Fruit fly (Drosophila melanogaster) S2 (cell line): ENCODE results near the gene Alg10.

Experiments
- CG8478 ChIP-seq: fragments of >200 bp; optimal IDR thresholded peaks from 2 replicates; lab custom pipeline; 2018
- CTCF ChIP-seq, 2 experiments: fragments of >200 bp; optimal IDR thresholded peaks; 2 replicates each; lab custom pipeline; 2018

Alg10 gene

dm6 chr3L:11190022-11190421 lies 25.3 kb downstream of the Alg10 start:
- no peak for TF ChIP-seq CG8478 (lab: Kevin White, UChicago)
- no peak for TF ChIP-seq CTCF (optimal IDR thresholded peaks at IDR 0.05; lab: Kevin White, UChicago)

dm6 chr3L:11195275-11195674 lies 30.5 kb downstream of the Alg10 start:
- no peak for TF ChIP-seq CG8478 (lab: Kevin White, UChicago)
- no peak for TF ChIP-seq CTCF (optimal IDR thresholded peaks at IDR 0.05; lab: Kevin White, UChicago)

- no peak for TF ChIP-seq CG8478 (lab: Kevin White, UChicago)
- no peak for TF ChIP-seq CTCF (optimal IDR thresholded peaks at IDR 0.05; lab: Kevin White, UChicago)
Observed at dm6 chr3L:11196860-11197259, 32.1 kb downstream of the Alg10 start.

- no peak for TF ChIP-seq CG8478 (lab: Kevin White, UChicago)
- TF ChIP-seq CTCF (optimal IDR thresholded peaks at IDR 0.05; lab: Kevin White, UChicago), result no peak
Observed at dm6 chr3L:11197291-11198021, 32.7 kb downstream of the Alg10 start, which contains the start of gene GlcAT-P. TSS of gene GlcAT-P (minus strand) at chr3L:11197536.

DNA sequence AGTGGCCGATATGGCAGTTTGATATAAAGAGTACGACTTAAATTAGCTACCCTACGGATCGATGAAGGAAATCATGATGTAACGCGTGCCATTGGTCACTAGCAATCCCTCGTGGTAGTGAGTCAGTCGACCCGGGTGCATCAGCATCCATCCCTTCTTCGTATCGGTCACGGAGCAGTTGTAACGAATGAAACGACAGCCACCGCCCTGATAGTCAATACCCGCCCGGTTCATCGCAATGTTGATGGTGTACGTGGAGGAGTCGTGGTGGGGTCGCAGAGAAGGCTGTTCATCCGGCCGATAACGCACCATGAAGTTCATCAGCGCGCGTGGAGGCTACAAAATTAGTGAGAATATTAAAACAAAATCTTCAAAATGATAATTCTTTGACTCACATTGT lies 33.6 kb downstream of the Alg10 start:
- TF ChIP-seq CG8478 (lab: Kevin White, UChicago) (no peak), CTCF (optimal IDR thresholded peaks at IDR 0.05; lab: Kevin White, UChicago) (no peak)

dm6 chr3L:11199320-11199719 lies 34.5 kb downstream of the Alg10 start, which contains the start of gene CG7607:
TSS of gene CG7607 (plus strand) at chr3L:11199620.
- TF ChIP-seq CG8478 (lab: Kevin White, UChicago), result no peak
- no peak for TF ChIP-seq CTCF (optimal IDR thresholded peaks at IDR 0.05; lab: Kevin White, UChicago)

- TF ChIP-seq CG8478 (lab: Kevin White, UChicago), result no peak
- TF ChIP-seq CTCF (optimal IDR thresholded peaks at IDR 0.05; lab: Kevin White, UChicago), result no peak
Observed at dm6 chr3L:11201051-11201450, 36.3 kb downstream of the Alg10 start, which contains the start of gene nkt. TSS of gene nkt (plus strand) at chr3L:11201351.

- no peak for TF ChIP-seq CTCF (optimal IDR thresholded peaks at IDR 0.05; lab: Kevin White, UChicago)
- TF ChIP-seq CG8478 (lab: Kevin White, UChicago), result no peak
Observed at dm6 chr3L:11203820-11204449, 39.2 kb downstream of the Alg10 start.

dm6 chr3L:11204852-11205251 lies 40.1 kb downstream of the Alg10 start:
- no peak for TF ChIP-seq CG8478 (lab: Kevin White, UChicago)
- TF ChIP-seq CTCF (optimal IDR thresholded peaks at IDR 0.05; lab: Kevin White, UChicago), result no peak

- TF ChIP-seq CTCF (optimal IDR thresholded peaks at IDR 0.05; lab: Kevin White, UChicago) (peak in 1 of 2 experiments; percentile 28), CG8478 (lab: Kevin White, UChicago) (no peak)
Observed at dm6 chr3L:11205608-11206336, 41.0 kb downstream of the Alg10 start, which contains the start of gene Plod. TSS of gene Plod (minus strand) at chr3L:11206016.

- TF ChIP-seq CTCF (optimal IDR thresholded peaks at IDR 0.05; lab: Kevin White, UChicago) (peak in 1 of 2 experiments; percentile 54), CG8478 (lab: Kevin White, UChicago) (no peak)
Observed at dm6 chr3L:11210517-11210916, 45.7 kb downstream of the Alg10 start, which contains the start of the genes Ube3a and CG7600. TSS of gene Ube3a (minus strand) at chr3L:11210583. TSS of gene CG7600 (plus strand) at chr3L:11210786.

DNA sequence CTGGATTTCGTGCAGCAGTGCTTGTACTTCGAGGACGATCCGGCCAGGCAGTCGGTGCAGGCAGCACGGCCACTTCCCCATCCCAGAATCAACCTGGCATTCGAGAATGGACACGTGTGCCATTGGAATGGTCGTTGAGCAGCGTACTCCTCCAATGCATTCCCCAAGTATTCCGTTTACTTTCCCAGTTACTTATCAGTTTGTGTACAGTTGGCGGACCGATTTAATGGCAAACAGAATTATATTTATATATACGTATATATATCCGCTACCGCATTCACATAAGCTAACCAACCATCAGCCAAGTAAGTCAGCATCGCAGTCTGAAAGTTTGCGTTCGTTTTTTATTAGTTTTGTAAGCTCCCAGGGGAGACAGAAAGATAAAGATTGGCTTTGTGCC lies 48.9 kb downstream of the Alg10 start:
- TF ChIP-seq CTCF (optimal IDR thresholded peaks at IDR 0.05; lab: Kevin White, UChicago) (no peak), CG8478 (lab: Kevin White, UChicago) (no peak)

dm6 chr3L:11214406-11215243 lies 49.9 kb downstream of the Alg10 start, which contains the start of gene CG42671:
TSS of gene CG42671 (plus strand) at chr3L:11214505.
- TF ChIP-seq CTCF (optimal IDR thresholded peaks at IDR 0.05; lab: Kevin White, UChicago), result no peak
- TF ChIP-seq CG8478 (lab: Kevin White, UChicago), result no peak
